Worm (Caenorhabditis elegans) whole organism, young adult: ENCODE data around the gene F35F10.7.

Experiments used
- B0035.1 ChIP-seq: sonication (generic microtip); optimal IDR thresholded peaks from 2 replicates; lab custom pipeline; 2016; ENCODE audit warnings: missing genetic modification characterization, mild to moderate bottlenecking, missing compliant biosample characterization, missing genotype, missing genetic modification reagents
- B0336.3 ChIP-seq: fragments of 200-800 bp; sonication (Bioruptor generic); IDR thresholded peaks from 2 replicates; pipeline ENCODE4 v1.3.6; 2022; ENCODE audit warnings: missing genetic modification characterization, missing compliant biosample characterization
- C06A6.2 ChIP-seq: fragments of 200-800 bp; sonication (Bioruptor generic); conservative IDR thresholded peaks from 2 replicates; pipeline ENCODE4 v1.3.6; 2022; ENCODE audit warnings: missing genetic modification characterization, missing compliant biosample characterization
- C17E4.6 ChIP-seq: fragments of 200-800 bp; sonication (Bioruptor generic); IDR thresholded peaks from 2 replicates; pipeline ENCODE4 v1.3.6; 2022; ENCODE audit warnings: missing genetic modification reagents, missing genetic modification characterization, missing compliant biosample characterization
- F10E7.11 ChIP-seq: sonication (generic microtip); optimal IDR thresholded peaks from 2 replicates; lab custom pipeline; 2017; ENCODE audit warnings: mild to moderate bottlenecking, missing genetic modification characterization, moderate library complexity, missing compliant biosample characterization
- F22D6.2 ChIP-seq: sonication (generic microtip); optimal IDR thresholded peaks from 2 replicates; lab custom pipeline; 2016; ENCODE audit warnings: mild to moderate bottlenecking, missing genetic modification characterization, missing compliant biosample characterization
- F37B4.10 ChIP-seq: fragments of 200-800 bp; sonication (Bioruptor generic); IDR thresholded peaks from 2 replicates; pipeline ENCODE4 v1.3.6; 2022; ENCODE audit warnings: missing genetic modification characterization, missing compliant biosample characterization
- T26A5.8 ChIP-seq: sonication (generic microtip); optimal IDR thresholded peaks from 2 replicates; lab custom pipeline; 2016; ENCODE audit warnings: missing genetic modification characterization, missing compliant biosample characterization
- Y53F4B.3 ChIP-seq: fragments of 200-800 bp; sonication (Bioruptor generic); IDR thresholded peaks from 2 replicates; pipeline ENCODE4 v1.3.6; 2022; ENCODE audit warnings: missing genetic modification reagents, missing genetic modification characterization, missing compliant biosample characterization
- Y79H2A.3 ChIP-seq: fragments of 200-800 bp; sonication (Bioruptor generic); conservative IDR thresholded peaks from 2 replicates; pipeline ENCODE4 v1.3.6; 2022; ENCODE audit warnings: missing genetic modification reagents, missing genetic modification characterization, missing compliant biosample characterization
- ama-1 ChIP-seq, 3 experiments: fragments of 150-350 bp in 1 of 3; sonication (generic microtip) in 2 of 3; optimal IDR thresholded peaks; 2 replicates each; lab custom pipeline; 2014 to 2018; ENCODE audit warnings: missing biosample characterization in 2 of 3, missing genetic modification characterization in 2 of 3, missing genetic modification reagents in 2 of 3
- athp-1 ChIP-seq: sonication (generic microtip); optimal IDR thresholded peaks from 2 replicates; lab custom pipeline; 2017; ENCODE audit warnings: mild to moderate bottlenecking, missing genetic modification characterization, missing compliant biosample characterization
- attf-3 ChIP-seq: fragments of 200-800 bp; sonication (Bioruptor generic); conservative IDR thresholded peaks from 2 replicates; pipeline ENCODE4 v1.3.6; 2022; ENCODE audit warnings: missing genetic modification reagents, missing genetic modification characterization, missing compliant biosample characterization
- attf-6 ChIP-seq: fragments of 200-800 bp; sonication (Bioruptor generic); IDR thresholded peaks from 2 replicates; pipeline ENCODE4 v1.3.6; 2022; ENCODE audit warnings: missing genetic modification reagents, missing genetic modification characterization, missing compliant biosample characterization
- bed-1 ChIP-seq: fragments of 200-800 bp; sonication (Bioruptor generic); IDR thresholded peaks from 2 replicates; pipeline ENCODE4 v1.3.6; 2022; ENCODE audit warnings: missing genetic modification reagents, missing genetic modification characterization, missing compliant biosample characterization
- ccch-3 ChIP-seq: fragments of 200-800 bp; sonication (Bioruptor generic); optimal IDR thresholded peaks from 2 replicates; lab custom pipeline; 2018; ENCODE audit warnings: mild to moderate bottlenecking, missing genetic modification characterization, missing compliant biosample characterization
- cebp-2 ChIP-seq: fragments of 200-800 bp; sonication (Bioruptor generic); IDR thresholded peaks from 2 replicates; pipeline ENCODE4 v1.3.6; 2022; ENCODE audit warnings: missing genetic modification characterization, missing compliant biosample characterization
- ceh-100 ChIP-seq: fragments of 200-800 bp; sonication (Bioruptor generic); IDR thresholded peaks from 2 replicates; pipeline ENCODE4 v1.3.6; 2022; ENCODE audit warnings: missing genetic modification reagents, missing genetic modification characterization, missing compliant biosample characterization
- chd-7 ChIP-seq: sonication (generic microtip); optimal IDR thresholded peaks from 2 replicates; lab custom pipeline; 2016; ENCODE audit warnings: mild to moderate bottlenecking, missing genetic modification characterization, moderate library complexity, missing compliant biosample characterization
- gei-17 ChIP-seq: fragments of 200-800 bp; sonication (Bioruptor generic); optimal IDR thresholded peaks from 2 replicates; lab custom pipeline; 2018; ENCODE audit warnings: mild to moderate bottlenecking, missing genetic modification characterization, missing compliant biosample characterization
- hlh-26 ChIP-seq: fragments of 200-800 bp; sonication (Bioruptor generic); conservative IDR thresholded peaks from 2 replicates; pipeline ENCODE4 v1.3.6; 2022; ENCODE audit warnings: missing genetic modification reagents, missing genetic modification characterization, missing compliant biosample characterization
- hrde-1 ChIP-seq: sonication (generic microtip); optimal IDR thresholded peaks from 2 replicates; lab custom pipeline; 2016; ENCODE audit warnings: missing genetic modification characterization, mild to moderate bottlenecking, missing compliant biosample characterization, moderate library complexity, missing genotype, missing genetic modification reagents, borderline replicate concordance
- hsf-1 ChIP-seq: fragments of 200-800 bp; sonication (Bioruptor generic); IDR thresholded peaks from 2 replicates; pipeline ENCODE4 v1.3.6; 2022; ENCODE audit warnings: missing genetic modification reagents, missing genetic modification characterization, missing compliant biosample characterization
- lin-54 ChIP-seq: fragments of 200-800 bp; sonication (Bioruptor generic); optimal IDR thresholded peaks from 2 replicates; lab custom pipeline; 2018; ENCODE audit warnings: mild to moderate bottlenecking, missing genetic modification characterization, missing compliant biosample characterization
- madf-10 ChIP-seq: sonication (generic microtip); optimal IDR thresholded peaks from 2 replicates; lab custom pipeline; 2016; ENCODE audit warnings: mild to moderate bottlenecking, missing genetic modification characterization, missing compliant biosample characterization
- madf-8 ChIP-seq: fragments of 200-800 bp; sonication (Bioruptor generic); conservative IDR thresholded peaks from 2 replicates; pipeline ENCODE4 v1.3.6; 2022; ENCODE audit warnings: missing genetic modification reagents, missing genetic modification characterization, missing compliant biosample characterization
- mel-28 ChIP-seq: sonication (generic microtip); optimal IDR thresholded peaks from 2 replicates; lab custom pipeline; 2016; ENCODE audit warnings: borderline replicate concordance, mild to moderate bottlenecking, missing genetic modification characterization, missing compliant biosample characterization
- mes-4 ChIP-seq: sonication (generic microtip); optimal IDR thresholded peaks from 2 replicates; lab custom pipeline; 2016; ENCODE audit warnings: missing genotype, missing genetic modification characterization, missing compliant biosample characterization
- nfya-1 ChIP-seq: sonication (generic microtip); optimal IDR thresholded peaks from 2 replicates; lab custom pipeline; 2017; ENCODE audit warnings: antibody characterized with exemption, missing compliant biosample characterization, missing genetic modification characterization, borderline replicate concordance; ENCODE audit not compliant: insufficient read depth
- nfya-2 ChIP-seq: fragments of 200-800 bp; sonication (Bioruptor generic); IDR thresholded peaks from 2 replicates; pipeline ENCODE4 v1.3.6; 2022; ENCODE audit warnings: missing genetic modification reagents, missing genetic modification characterization, missing compliant biosample characterization
- pha-4 ChIP-seq: fragments of 150-350 bp; sonication (generic microtip); optimal IDR thresholded peaks from 2 replicates; lab custom pipeline; 2014; ENCODE audit warnings: missing biosample characterization, missing genetic modification reagents, missing genetic modification characterization
- rpc-1 ChIP-seq, 2 experiments: fragments of 150-350 bp in 1 of 2; sonication (generic microtip) in 1 of 2; optimal IDR thresholded peaks; 2 replicates each; lab custom pipeline; 2014 to 2018; ENCODE audit warnings: missing biosample characterization in 1 of 2, missing genetic modification characterization in 1 of 2, missing genetic modification reagents in 1 of 2, missing genotype in 1 of 2
- snpc-1.1 ChIP-seq: sonication (generic microtip); optimal IDR thresholded peaks from 2 replicates; lab custom pipeline; 2017; ENCODE audit warnings: missing genetic modification characterization, mild to moderate bottlenecking, missing compliant biosample characterization, antibody characterized with exemption, moderate library complexity, missing genotype, missing genetic modification reagents; ENCODE audit not compliant: insufficient read depth
- snpc-1.3 ChIP-seq: sonication (generic microtip); optimal IDR thresholded peaks from 2 replicates; lab custom pipeline; 2017; ENCODE audit warnings: missing genetic modification characterization, mild to moderate bottlenecking, missing compliant biosample characterization, antibody characterized with exemption, moderate library complexity, missing genotype, missing genetic modification reagents; ENCODE audit not compliant: insufficient read depth
- tbx-9 ChIP-seq: sonication (generic microtip); optimal IDR thresholded peaks from 2 replicates; lab custom pipeline; 2016; ENCODE audit warnings: borderline replicate concordance, missing genetic modification characterization, inconsistent platforms, missing compliant biosample characterization
- tlf-1 ChIP-seq: fragments of 200-800 bp; sonication (Bioruptor generic); optimal IDR thresholded peaks from 2 replicates; lab custom pipeline; 2018; ENCODE audit warnings: mild to moderate bottlenecking, missing genetic modification characterization, missing compliant biosample characterization
- unc-130 ChIP-seq: sonication (generic microtip); optimal IDR thresholded peaks from 2 replicates; lab custom pipeline; 2016; ENCODE audit warnings: missing genetic modification reagents, missing genetic modification characterization, missing compliant biosample characterization
- unc-62 ChIP-seq: fragments of 150-350 bp; optimal IDR thresholded peaks from 2 replicates; lab custom pipeline; 2014; ENCODE audit warnings: missing biosample characterization, missing genetic modification reagents, missing genetic modification characterization
- zfh-2 ChIP-seq: fragments of 200-800 bp; sonication (Bioruptor generic); conservative IDR thresholded peaks from 2 replicates; pipeline ENCODE4 v1.3.6; 2022; ENCODE audit warnings: missing genetic modification reagents, missing genetic modification characterization, missing compliant biosample characterization
- ztf-18 ChIP-seq: sonication (generic microtip); optimal IDR thresholded peaks from 2 replicates; lab custom pipeline; 2016; ENCODE audit warnings: missing genotype, mild to moderate bottlenecking, missing genetic modification characterization, missing compliant biosample characterization
- ztf-25 ChIP-seq: fragments of 200-800 bp; sonication (Bioruptor generic); IDR thresholded peaks from 2 replicates; pipeline ENCODE4 v1.3.6; 2022; ENCODE audit warnings: missing genetic modification reagents, missing genetic modification characterization, missing compliant biosample characterization
- ztf-26 ChIP-seq: sonication (generic microtip); optimal IDR thresholded peaks from 2 replicates; lab custom pipeline; 2017; ENCODE audit warnings: missing genetic modification characterization, missing compliant biosample characterization
- ztf-6 ChIP-seq: fragments of 200-800 bp; sonication (Bioruptor generic); IDR thresholded peaks from 2 replicates; pipeline ENCODE4 v1.3.6; 2022; ENCODE audit warnings: missing genetic modification reagents, missing genetic modification characterization, missing compliant biosample characterization

Gene F35F10.7

DNA sequence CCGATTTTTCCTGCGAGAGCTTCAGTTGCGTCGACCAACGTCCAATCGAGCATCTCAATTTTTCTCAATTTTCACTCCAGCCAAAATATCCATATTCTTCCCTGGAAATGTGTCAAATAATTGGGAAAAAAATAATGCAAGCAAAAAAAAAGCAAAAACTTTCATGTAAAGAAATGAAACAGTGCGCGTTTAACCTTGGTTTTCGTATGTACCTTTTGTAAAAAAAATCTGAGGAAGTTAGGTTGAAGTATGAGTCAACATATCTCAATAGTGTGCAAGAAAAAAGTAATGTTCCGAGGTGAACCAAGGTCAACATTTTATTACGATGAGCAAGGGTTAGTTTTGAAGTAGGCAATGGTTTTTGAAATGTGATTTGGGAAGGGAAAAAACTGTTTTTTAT is 37.1 kb downstream of the F35F10.7 start, which contains the start of gene T28A11.13:
Gene T28A11.13, minus strand, starts transcription at position 101 of the 400 bp plus-strand sequence.
- TF ChIP-seq bed-1 (no peak), attf-3 (no peak), unc-62 (GFP tag; lab: Kevin White, UChicago) (no peak), ama-1 (optimal IDR thresholded peaks at IDR 0.05; lab: Kevin White, UChicago) (no peak), ama-1 (GFP tag; optimal IDR thresholded peaks at IDR 0.05; lab: Kevin White, UChicago) (no peak), mel-28 (tag; lab: Kevin White, UChicago) (no peak), Y53F4B.3 (no peak), C06A6.2 (no peak), Y79H2A.3 (no peak), rpc-1 (optimal IDR thresholded peaks at IDR 0.05; lab: Kevin White, UChicago) (no peak), rpc-1 (tag; optimal IDR thresholded peaks at IDR 0.05; lab: Kevin White, UChicago) (no peak), madf-10 (tag; lab: Kevin White, UChicago) (no peak), unc-130 (GFP tag; lab: Kevin White, UChicago) (no peak), snpc-1.1 (tag; lab: Kevin White, UChicago) (no peak), tbx-9 (tag; lab: Kevin White, UChicago) (no peak), pha-4 (tag; lab: Kevin White, UChicago) (no peak), athp-1 (tag; lab: Kevin White, UChicago) (no peak), nfya-2 (GFP tag; lab: Robert Waterston, UW) (no peak), lin-54 (GFP tag; lab: Kevin White, UChicago) (no peak), B0035.1 (tag; lab: Kevin White, UChicago) (no peak), ztf-25 (no peak), ztf-18 (tag; lab: Kevin White, UChicago) (no peak)

DNA sequence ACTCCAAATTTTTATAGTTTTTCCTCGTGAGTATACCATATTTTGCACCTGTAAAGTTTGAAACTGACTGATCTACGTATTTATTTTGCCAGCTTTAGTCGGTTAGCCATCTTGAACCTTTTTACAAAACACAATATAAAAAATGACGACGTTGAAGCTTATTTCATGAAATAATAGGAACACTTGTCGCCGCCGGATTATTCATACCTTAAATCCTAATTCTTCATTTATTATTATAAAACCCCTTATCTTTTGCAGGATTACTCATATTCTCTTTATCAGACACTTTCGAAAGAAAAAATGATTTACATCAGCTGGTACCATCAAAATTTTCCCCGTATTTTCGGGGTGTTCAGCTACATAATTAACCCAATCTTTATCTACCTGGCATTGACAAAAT is 39.7 kb downstream of the F35F10.7 start, which contains the start of gene srj-8:
Gene srj-8, plus strand, starts transcription at position 301 of the 400 bp plus-strand sequence.
- TF ChIP-seq F37B4.10 (GFP tag; lab: Robert Waterston, UW) (no peak), ceh-100 (GFP tag; lab: Robert Waterston, UW) (no peak), T26A5.8 (tag; lab: Kevin White, UChicago) (no peak), chd-7 (tag; lab: Kevin White, UChicago) (no peak), C17E4.6 (no peak), B0035.1 (tag; lab: Kevin White, UChicago) (no peak), tbx-9 (tag; lab: Kevin White, UChicago) (no peak), tlf-1 (no peak), attf-6 (no peak), ccch-3 (GFP tag; lab: Kevin White, UChicago) (no peak), snpc-1.3 (tag; lab: Kevin White, UChicago) (no peak), ztf-26 (tag; lab: Kevin White, UChicago) (no peak), ztf-6 (GFP tag; lab: Robert Waterston, UW) (no peak), rpc-1 (optimal IDR thresholded peaks at IDR 0.05; lab: Kevin White, UChicago) (no peak), rpc-1 (tag; optimal IDR thresholded peaks at IDR 0.05; lab: Kevin White, UChicago) (no peak), hlh-26 (no peak), zfh-2 (GFP tag; lab: Robert Waterston, UW) (no peak), gei-17 (GFP tag; lab: Kevin White, UChicago) (no peak), B0336.3 (GFP tag; lab: Robert Waterston, UW) (no peak), mel-28 (tag; lab: Kevin White, UChicago) (no peak), cebp-2 (no peak)

DNA sequence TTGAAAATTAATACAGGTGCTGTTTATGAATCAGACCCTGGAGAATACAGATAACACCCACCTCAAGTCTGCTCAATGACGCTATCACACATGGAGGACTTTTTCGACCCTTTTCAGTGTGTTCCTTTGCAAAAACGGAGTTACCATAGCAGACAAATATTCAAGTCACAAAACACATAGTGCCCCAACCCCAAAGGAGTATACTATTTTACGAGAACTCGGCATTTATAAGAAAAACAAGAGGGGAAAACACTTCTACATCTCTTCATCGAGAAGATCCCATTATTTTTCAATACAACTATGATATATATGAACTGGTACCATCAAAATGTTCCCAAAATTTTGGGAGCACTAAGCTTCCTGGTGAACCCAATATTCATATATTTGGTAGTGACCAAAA is 42.5 kb downstream of the F35F10.7 start, which contains the start of gene srj-7:
Gene srj-7, plus strand, starts transcription at position 301 of the 400 bp plus-strand sequence.
- TF ChIP-seq mes-4 (tag; lab: Kevin White, UChicago) (no peak), nfya-1 (no peak), F22D6.2 (tag; lab: Kevin White, UChicago) (no peak), cebp-2 (no peak), madf-8 (GFP tag; lab: Robert Waterston, UW) (no peak), athp-1 (tag; lab: Kevin White, UChicago) (no peak), F10E7.11 (tag; lab: Kevin White, UChicago) (no peak), attf-6 (no peak), snpc-1.1 (tag; lab: Kevin White, UChicago) (no peak), snpc-1.3 (tag; lab: Kevin White, UChicago) (no peak), chd-7 (tag; lab: Kevin White, UChicago) (no peak), hsf-1 (GFP tag; lab: Robert Waterston, UW) (no peak), B0336.3 (GFP tag; lab: Robert Waterston, UW) (no peak), hrde-1 (tag; lab: Kevin White, UChicago) (no peak)
